Worm (Caenorhabditis elegans) whole organism, young adult: Measurements from ENCODE around the gene F28G4.4.

Source experiments
- C17E4.6 ChIP-seq: fragments of 200-800 bp; sonication (Bioruptor generic); IDR thresholded peaks from 2 replicates; pipeline ENCODE4 v1.3.6; 2022; ENCODE audit warnings: missing genetic modification reagents, missing genetic modification characterization, missing compliant biosample characterization
- F10E7.11 ChIP-seq: sonication (generic microtip); optimal IDR thresholded peaks from 2 replicates; lab custom pipeline; 2017; ENCODE audit warnings: mild to moderate bottlenecking, missing genetic modification characterization, moderate library complexity, missing compliant biosample characterization
- F37B4.10 ChIP-seq: fragments of 200-800 bp; sonication (Bioruptor generic); IDR thresholded peaks from 2 replicates; pipeline ENCODE4 v1.3.6; 2022; ENCODE audit warnings: missing genetic modification characterization, missing compliant biosample characterization
- Y56A3A.18 ChIP-seq: fragments of 200-800 bp; sonication (Bioruptor generic); IDR thresholded peaks from 2 replicates; pipeline ENCODE4 v1.3.6; 2022; ENCODE audit warnings: missing genetic modification reagents, missing genetic modification characterization, missing compliant biosample characterization
- lin-35 ChIP-seq, 3 experiments: fragments of 150-350 bp in 2 of 3; sonication (generic microtip) in 1 of 3; optimal IDR thresholded peaks; 2 replicates each; lab custom pipeline; 2014 to 2018; ENCODE audit warnings: missing biosample characterization in 3 of 3, missing genetic modification characterization in 3 of 3, missing genetic modification reagents in 3 of 3
- lin-40 ChIP-seq: sonication (generic microtip); optimal IDR thresholded peaks from 2 replicates; lab custom pipeline; 2016; ENCODE audit warnings: missing genetic modification characterization, mild to moderate bottlenecking, missing compliant biosample characterization, missing genotype, missing genetic modification reagents
- pha-4 ChIP-seq: fragments of 150-350 bp; sonication (generic microtip); optimal IDR thresholded peaks from 2 replicates; lab custom pipeline; 2014; ENCODE audit warnings: missing biosample characterization, missing genetic modification reagents, missing genetic modification characterization
- sdz-38 ChIP-seq: sonication (generic microtip); optimal IDR thresholded peaks from 2 replicates; lab custom pipeline; 2016; ENCODE audit warnings: missing genotype, missing genetic modification characterization, missing compliant biosample characterization
- snpc-1.1 ChIP-seq: sonication (generic microtip); optimal IDR thresholded peaks from 2 replicates; lab custom pipeline; 2017; ENCODE audit warnings: missing genetic modification characterization, mild to moderate bottlenecking, missing compliant biosample characterization, antibody characterized with exemption, moderate library complexity, missing genotype, missing genetic modification reagents; ENCODE audit not compliant: insufficient read depth
- tlf-1 ChIP-seq: fragments of 200-800 bp; sonication (Bioruptor generic); optimal IDR thresholded peaks from 2 replicates; lab custom pipeline; 2018; ENCODE audit warnings: mild to moderate bottlenecking, missing genetic modification characterization, missing compliant biosample characterization
- unc-130 ChIP-seq: sonication (generic microtip); optimal IDR thresholded peaks from 2 replicates; lab custom pipeline; 2016; ENCODE audit warnings: missing genetic modification reagents, missing genetic modification characterization, missing compliant biosample characterization
- ztf-18 ChIP-seq: sonication (generic microtip); optimal IDR thresholded peaks from 2 replicates; lab custom pipeline; 2016; ENCODE audit warnings: missing genotype, mild to moderate bottlenecking, missing genetic modification characterization, missing compliant biosample characterization
- ztf-22 ChIP-seq: fragments of 200-800 bp; sonication (Bioruptor generic); optimal IDR thresholded peaks from 2 replicates; lab custom pipeline; 2018; ENCODE audit warnings: mild to moderate bottlenecking, missing genetic modification characterization, moderate library complexity, missing compliant biosample characterization

DNA sequence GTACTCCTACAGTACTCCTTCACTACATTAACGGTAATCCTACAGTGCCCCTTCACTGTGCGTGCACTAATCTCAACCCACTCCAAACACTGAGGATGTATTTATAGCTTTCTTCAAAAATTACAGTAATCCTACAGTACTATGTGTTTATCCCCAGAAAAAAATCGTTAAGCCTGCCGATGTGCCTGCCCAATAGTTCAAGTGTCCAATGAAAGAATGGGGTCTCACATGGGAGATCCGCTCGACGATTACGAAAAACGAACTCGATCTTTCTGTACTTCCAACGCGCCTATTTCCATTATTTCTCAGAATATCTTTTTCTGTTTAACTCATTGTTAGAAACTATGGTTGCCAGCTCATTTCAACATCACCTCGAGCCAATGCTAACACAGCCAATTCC, 27.6 kb downstream of the F28G4.4 start, which contains the start of gene nhr-218:
- TF ChIP-seq F10E7.11 (tag; lab: Kevin White, UChicago) (no peak), C17E4.6 (GFP tag; lab: Robert Waterston, UW) (no peak), lin-35 (GFP tag; optimal IDR thresholded peaks at IDR 0.05; lab: Kevin White, UChicago) (no peak), F37B4.10 (no peak), Y56A3A.18 (GFP tag; lab: Robert Waterston, UW) (no peak), unc-130 (GFP tag; lab: Kevin White, UChicago) (no peak), tlf-1 (GFP tag; lab: Kevin White, UChicago) (no peak), snpc-1.1 (no peak), lin-40 (tag; lab: Kevin White, UChicago) (no peak), pha-4 (no peak), ztf-18 (tag; lab: Kevin White, UChicago) (no peak), sdz-38 (no peak), ztf-22 (GFP tag; lab: Kevin White, UChicago) (no peak)
